Fruit fly (Drosophila melanogaster): Measurements from ENCODE around the gene CG10000.
"Not testable (repeated sequence)": the region's sequence is repeated elsewhere in the genome, so short reads cannot be mapped to it uniquely, and the experiment has no call there.

Gene CG10000

DNA sequence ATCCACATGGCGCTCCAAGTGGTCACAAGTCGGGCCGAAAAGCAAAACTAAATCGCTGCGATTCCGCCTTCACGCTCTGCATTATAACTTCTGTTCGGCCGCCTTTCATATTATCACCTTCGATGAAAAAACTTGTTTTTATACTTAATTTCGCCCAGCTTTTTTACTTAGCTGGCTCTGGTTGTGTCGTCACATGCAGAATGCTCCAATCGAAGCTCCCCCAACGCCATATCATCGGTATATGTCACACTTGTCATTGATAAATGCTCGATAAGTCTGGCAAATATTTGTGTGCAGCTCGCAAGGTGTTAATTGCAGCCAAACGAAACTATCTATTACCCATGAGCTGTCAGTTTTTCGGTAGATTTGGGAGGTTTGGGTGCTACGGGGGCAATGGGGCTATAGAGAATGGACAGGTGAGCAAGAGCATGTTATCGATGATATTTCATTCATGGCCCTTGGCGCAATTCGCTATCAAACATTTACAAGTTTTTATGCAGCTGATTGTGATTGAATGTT, at the start of gene CG10000:
CG10000 (minus strand) TSS at position 51 of the 519 bp plus-strand sequence.
- no peak for TF ChIP-seq CG17801 (GFP tag; optimal IDR thresholded peaks at IDR 0.05; ENCODE audit: partially characterized antibody)

DNA sequence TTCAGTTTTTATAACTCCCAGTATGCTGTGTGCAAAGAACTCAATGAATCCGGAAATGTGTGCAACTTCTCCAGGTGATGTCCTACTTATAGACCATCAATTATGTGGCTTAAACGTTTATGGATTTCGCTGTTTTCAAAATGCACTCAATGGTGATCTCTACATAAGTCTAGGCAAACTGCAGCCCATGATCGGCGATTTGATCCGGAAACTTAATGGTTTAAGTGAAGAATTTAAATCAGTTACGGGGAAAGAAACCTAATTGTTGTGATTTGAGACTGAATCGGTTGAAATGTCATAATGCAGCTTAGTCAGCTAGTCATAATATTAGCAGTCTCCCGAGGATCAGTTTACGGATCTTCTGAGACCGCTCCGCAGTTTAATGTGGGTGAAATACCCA, 38.8 kb upstream of the CG10000 start, which contains the start of gene intr:
intr (plus strand) TSS at position 301 of the 400 bp plus-strand sequence.
- TF ChIP-seq CG17801 (GFP tag; optimal IDR thresholded peaks at IDR 0.05; ENCODE audit: partially characterized antibody): no peak

DNA sequence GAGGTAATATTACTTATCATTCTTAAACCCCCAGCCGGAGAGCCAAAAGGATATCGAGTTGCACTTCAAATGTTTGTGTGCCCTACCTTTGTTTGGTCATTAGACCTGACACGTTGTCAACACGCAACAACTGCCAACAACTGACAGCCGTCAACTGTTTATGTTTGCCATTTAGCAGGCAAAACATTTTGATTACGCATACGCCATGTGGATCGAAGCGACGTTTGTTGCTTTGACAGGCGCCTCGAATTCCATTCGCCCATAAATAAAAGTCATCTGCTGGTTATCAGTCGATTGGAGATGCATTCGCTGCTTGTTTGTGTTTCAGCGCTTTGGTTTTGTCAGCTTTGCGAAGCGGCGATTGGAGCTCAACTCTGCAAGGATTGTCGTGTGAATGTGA, 37.9 kb upstream of the CG10000 start, which contains the start of gene CG34295:
CG34295 (plus strand) TSS at position 301 of the 400 bp plus-strand sequence.
- no peak for TF ChIP-seq CG17801 (GFP tag; optimal IDR thresholded peaks at IDR 0.05; ENCODE audit: partially characterized antibody)

DNA sequence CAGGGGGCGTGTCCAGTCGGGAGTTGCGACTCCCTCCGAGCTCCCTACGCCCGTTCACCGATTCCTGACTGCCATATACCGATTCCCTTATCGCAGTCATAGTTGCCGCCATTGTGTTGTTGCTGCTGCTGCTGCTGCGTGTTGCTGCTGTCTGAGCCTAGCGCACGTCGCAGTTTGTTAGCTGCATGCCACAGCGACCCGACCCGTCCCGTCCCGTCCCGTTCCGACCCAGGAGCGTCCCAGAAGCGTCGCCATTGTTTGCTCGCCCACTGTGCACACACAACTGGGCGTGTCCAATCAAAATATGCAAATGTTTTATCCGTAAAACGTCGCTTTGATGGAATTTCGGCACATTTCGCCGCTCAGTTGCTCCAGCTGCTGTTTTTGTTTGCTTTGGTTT, 24.2 kb upstream of the CG10000 start:
- no peak for TF ChIP-seq CG17801 (GFP tag; optimal IDR thresholded peaks at IDR 0.05; ENCODE audit: partially characterized antibody)

DNA sequence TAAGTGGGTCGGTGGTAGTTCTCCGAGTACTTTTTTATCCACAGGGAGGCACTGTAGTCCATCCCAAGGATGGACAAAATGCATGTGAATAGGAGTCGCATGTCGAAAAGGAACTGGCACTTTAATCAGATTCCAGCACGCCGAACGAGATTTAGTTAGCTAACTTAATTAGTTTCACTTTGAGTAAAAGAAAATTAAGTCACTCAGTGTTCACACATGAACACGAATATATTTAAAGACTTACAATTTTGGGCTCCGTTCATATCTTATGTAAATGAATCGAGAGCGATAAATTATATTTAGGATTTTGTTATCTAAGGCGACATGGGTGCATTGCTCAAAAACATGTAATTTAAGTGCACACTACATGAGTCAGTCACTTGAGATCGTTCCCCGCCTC, 6.7 kb upstream of the CG10000 start, which contains the start of gene aqrs:
aqrs (minus strand) TSS at position 101 of the 400 bp plus-strand sequence.
- not testable (repeated sequence) for TF ChIP-seq CG17801 (GFP tag; optimal IDR thresholded peaks at IDR 0.05; ENCODE audit: partially characterized antibody)

DNA sequence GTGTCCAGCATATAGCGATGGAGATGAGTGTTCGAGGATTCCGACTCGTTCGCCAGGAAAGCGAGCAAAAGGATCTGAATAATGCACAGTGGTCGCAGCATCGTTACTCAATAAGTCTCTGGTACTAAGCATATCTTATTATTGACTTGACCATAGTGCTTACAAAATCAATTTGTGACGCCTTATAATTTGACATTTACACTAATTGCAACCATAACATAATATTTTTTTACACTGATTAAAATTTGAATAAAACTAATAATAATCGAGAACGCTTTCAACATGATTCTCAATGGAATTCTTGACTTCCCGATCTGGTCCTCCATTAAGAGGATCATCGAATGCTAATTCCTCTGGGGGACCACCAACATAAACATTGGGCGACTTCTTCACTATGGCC, 5.4 kb upstream of the CG10000 start, which contains the start of gene CG9997:
CG9997 (minus strand) TSS at position 101 of the 400 bp plus-strand sequence.
- TF ChIP-seq CG17801 (GFP tag; optimal IDR thresholded peaks at IDR 0.05; ENCODE audit: partially characterized antibody): no peak

DNA sequence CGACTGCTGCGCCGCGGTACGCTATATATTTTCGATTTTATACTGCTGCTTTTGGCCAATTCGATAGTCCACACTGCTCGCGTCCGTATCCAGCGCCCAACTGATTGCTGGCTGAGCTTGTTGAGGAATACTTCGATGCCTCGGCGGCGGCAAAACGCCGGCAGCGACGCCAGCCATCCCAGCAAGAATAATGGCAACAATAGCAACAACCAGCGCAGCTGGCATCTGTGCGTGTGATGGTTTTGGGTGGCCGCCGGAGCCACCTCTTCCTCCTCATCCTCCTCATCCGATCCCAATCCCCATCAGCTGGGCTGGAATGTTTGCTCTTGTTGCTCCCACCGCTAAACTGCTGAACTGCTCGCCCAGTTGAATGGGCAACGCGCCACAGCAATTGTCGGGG, 6.8 kb downstream of the CG10000 start, which contains the start of gene AstA-R2:
AstA-R2 (minus strand) TSS at position 101 of the 400 bp plus-strand sequence.
- no peak for TF ChIP-seq CG17801 (GFP tag; optimal IDR thresholded peaks at IDR 0.05; ENCODE audit: partially characterized antibody)
